Worm (Caenorhabditis elegans) whole organism, mixed stage, embryonic: ENCODE results near the gene npr-17.

Experiments used
- M03D4.4 ChIP-seq: sonication (generic microtip); optimal IDR thresholded peaks from 2 replicates; lab custom pipeline; 2017; ENCODE audit warnings: mild to moderate bottlenecking, missing genetic modification characterization, missing compliant biosample characterization
- bed-3 ChIP-seq: fragments of 200-800 bp; sonication (Bioruptor generic); optimal IDR thresholded peaks from 3 replicates; lab custom pipeline; 2018; ENCODE audit warnings: mild to moderate bottlenecking, missing genetic modification characterization, moderate library complexity, missing compliant biosample characterization
- blmp-1 ChIP-seq: fragments of 150-350 bp; optimal IDR thresholded peaks from 2 replicates; lab custom pipeline; 2014; ENCODE audit warnings: missing biosample characterization, missing genetic modification characterization
- ceh-39 ChIP-seq: fragments of 150-350 bp; optimal IDR thresholded peaks from 2 replicates; lab custom pipeline; 2014; ENCODE audit warnings: missing biosample characterization, missing genetic modification characterization
- ceh-43 ChIP-seq: fragments of 200-800 bp; sonication (Bioruptor generic); optimal IDR thresholded peaks from 2 replicates; lab custom pipeline; 2018; ENCODE audit warnings: mild to moderate bottlenecking, missing genetic modification characterization, moderate library complexity, missing compliant biosample characterization
- ceh-83 ChIP-seq: fragments of 200-800 bp; sonication (Bioruptor generic); optimal IDR thresholded peaks from 2 replicates; lab custom pipeline; 2018; ENCODE audit warnings: mild to moderate bottlenecking, missing genetic modification characterization, missing compliant biosample characterization
- ces-1 ChIP-seq: fragments of 150-350 bp; optimal IDR thresholded peaks from 2 replicates; lab custom pipeline; 2014; ENCODE audit warnings: missing biosample characterization, missing genetic modification reagents, missing genetic modification characterization
- cnd-1 ChIP-seq: fragments of 200-800 bp; sonication (Bioruptor generic); optimal IDR thresholded peaks from 2 replicates; lab custom pipeline; 2018; ENCODE audit warnings: mild to moderate bottlenecking, missing genetic modification characterization, missing compliant biosample characterization
- drap-1 ChIP-seq: fragments of 200-800 bp; sonication (Bioruptor generic); optimal IDR thresholded peaks from 3 replicates; lab custom pipeline; 2018; ENCODE audit warnings: mild to moderate bottlenecking, missing genetic modification characterization, missing compliant biosample characterization
- elt-1 ChIP-seq: sonication (generic microtip); optimal IDR thresholded peaks from 2 replicates; lab custom pipeline; 2017; ENCODE audit warnings: missing genetic modification characterization, mild to moderate bottlenecking, missing compliant biosample characterization, antibody characterized with exemption, moderate library complexity, borderline replicate concordance; ENCODE audit not compliant: insufficient read depth
- elt-3 ChIP-seq: fragments of 150-350 bp; optimal IDR thresholded peaks from 2 replicates; lab custom pipeline; 2014; ENCODE audit warnings: missing biosample characterization, missing genetic modification characterization
- flh-1 ChIP-seq: fragments of 200-800 bp; sonication (Bioruptor generic); optimal IDR thresholded peaks from 2 replicates; lab custom pipeline; 2018; ENCODE audit warnings: mild to moderate bottlenecking, missing genetic modification characterization, moderate library complexity, missing compliant biosample characterization
- hlh-1 ChIP-seq: fragments of 150-350 bp; optimal IDR thresholded peaks from 2 replicates; lab custom pipeline; 2014; ENCODE audit warnings: missing biosample characterization, missing genetic modification reagents, missing genetic modification characterization
- lin-13 ChIP-seq: fragments of 150-350 bp; optimal IDR thresholded peaks from 2 replicates; lab custom pipeline; 2014; ENCODE audit warnings: missing biosample characterization, missing genetic modification characterization
- lin-32 ChIP-seq: fragments of 200-800 bp; sonication (Bioruptor generic); optimal IDR thresholded peaks from 2 replicates; lab custom pipeline; 2018; ENCODE audit warnings: mild to moderate bottlenecking, missing genetic modification characterization, missing compliant biosample characterization
- lsy-2 ChIP-seq: fragments of 150-350 bp; optimal IDR thresholded peaks from 2 replicates; lab custom pipeline; 2014; ENCODE audit warnings: missing biosample characterization, missing genetic modification characterization
- mab-5 ChIP-seq: fragments of 150-350 bp; optimal IDR thresholded peaks from 2 replicates; lab custom pipeline; 2014; ENCODE audit warnings: missing biosample characterization, missing genetic modification characterization
- mep-1 ChIP-seq: fragments of 150-350 bp; optimal IDR thresholded peaks from 2 replicates; lab custom pipeline; 2017; ENCODE audit warnings: missing biosample characterization, missing genetic modification reagents, missing genetic modification characterization, inconsistent platforms
- mls-2 ChIP-seq: sonication (generic microtip); optimal IDR thresholded peaks from 2 replicates; lab custom pipeline; 2016; ENCODE audit warnings: mild to moderate bottlenecking, missing genetic modification characterization, moderate library complexity, missing compliant biosample characterization
- nhr-12 ChIP-seq: fragments of 150-350 bp; optimal IDR thresholded peaks from 2 replicates; lab custom pipeline; 2014; ENCODE audit warnings: missing biosample characterization, missing genetic modification characterization
- nhr-2 ChIP-seq: fragments of 150-350 bp; optimal IDR thresholded peaks from 2 replicates; lab custom pipeline; 2014; ENCODE audit warnings: missing biosample characterization, missing genetic modification characterization
- nhr-237 ChIP-seq: fragments of 150-350 bp; optimal IDR thresholded peaks from 2 replicates; lab custom pipeline; 2014; ENCODE audit warnings: missing biosample characterization, missing genetic modification characterization
- nhr-76 ChIP-seq: sonication (generic microtip); optimal IDR thresholded peaks from 2 replicates; lab custom pipeline; 2017; ENCODE audit warnings: missing biosample characterization, missing genetic modification characterization
- pha-4 ChIP-seq: fragments of 150-350 bp; optimal IDR thresholded peaks from 2 replicates; lab custom pipeline; 2018; ENCODE audit warnings: missing biosample characterization, missing genetic modification reagents, missing genetic modification characterization
- sem-2 ChIP-seq: fragments of 200-800 bp; sonication (Bioruptor generic); optimal IDR thresholded peaks from 2 replicates; lab custom pipeline; 2018; ENCODE audit warnings: mild to moderate bottlenecking, missing genetic modification characterization, missing compliant biosample characterization
- snpc-4 ChIP-seq: fragments of 150-350 bp; optimal IDR thresholded peaks from 2 replicates; lab custom pipeline; 2014; ENCODE audit warnings: missing biosample characterization, missing genetic modification characterization
- sptf-1 ChIP-seq: sonication (generic microtip); optimal IDR thresholded peaks from 2 replicates; lab custom pipeline; 2017; ENCODE audit warnings: mild to moderate bottlenecking, missing genetic modification characterization, moderate library complexity, missing compliant biosample characterization
- tbx-8 ChIP-seq: fragments of 200-800 bp; sonication (Bioruptor generic); optimal IDR thresholded peaks from 2 replicates; lab custom pipeline; 2018; ENCODE audit warnings: mild to moderate bottlenecking, missing genetic modification characterization, moderate library complexity, missing compliant biosample characterization
- unc-39 ChIP-seq: fragments of 150-350 bp; optimal IDR thresholded peaks from 2 replicates; lab custom pipeline; 2014; ENCODE audit warnings: missing biosample characterization, missing genetic modification characterization
- unc-62 ChIP-seq: fragments of 150-350 bp; optimal IDR thresholded peaks from 2 replicates; lab custom pipeline; 2014; ENCODE audit warnings: missing biosample characterization, missing genetic modification reagents, missing genetic modification characterization
- zip-8 ChIP-seq: fragments of 150-350 bp; optimal IDR thresholded peaks from 2 replicates; lab custom pipeline; 2014; ENCODE audit warnings: missing biosample characterization, missing genetic modification characterization
- ztf-11 ChIP-seq: fragments of 150-350 bp; optimal IDR thresholded peaks from 2 replicates; lab custom pipeline; 2014; ENCODE audit warnings: missing biosample characterization, missing genetic modification characterization

Gene npr-17

ce11 chrIII:8013582-8013981, 17.3 kb upstream of the npr-17 start:
- TF ChIP-seq sptf-1 (tag; lab: Kevin White, UChicago) (no peak), elt-1 (no peak), snpc-4 (no peak), lsy-2 (tag; lab: Kevin White, UChicago) (no peak), tbx-8 (GFP tag; lab: Kevin White, UChicago) (no peak), bed-3 (no peak), unc-62 (no peak), zip-8 (no peak), M03D4.4 (tag; lab: Kevin White, UChicago) (no peak), ces-1 (no peak), mab-5 (tag; lab: Kevin White, UChicago) (no peak)
- TF ChIP-seq, all 35 proteins: peak for 0

- TF ChIP-seq unc-39 (tag; lab: Kevin White, UChicago): no peak
- TF ChIP-seq cnd-1 (tag; lab: Kevin White, UChicago): no peak
- no peak for TF ChIP-seq nhr-2 (tag; lab: Kevin White, UChicago)
- no peak for TF ChIP-seq nhr-237 (tag; lab: Kevin White, UChicago)
- TF ChIP-seq hlh-1 (tag; lab: Kevin White, UChicago): no peak
- no peak for TF ChIP-seq elt-1
- no peak for TF ChIP-seq mls-2 (tag; lab: Kevin White, UChicago)
- no peak for TF ChIP-seq nhr-76
- TF ChIP-seq mab-5 (tag; lab: Kevin White, UChicago): no peak
- no peak for TF ChIP-seq ceh-43
- no peak for TF ChIP-seq bed-3
- TF ChIP-seq lin-13: no peak
- TF ChIP-seq nhr-12 (tag; lab: Kevin White, UChicago): no peak
These were observed 14.1 kb upstream of the npr-17 start, which contains the start of gene cit-1.2 for ce11 chrIII:8010260-8010822. Gene cit-1.2 (plus strand): TSS chrIII:8010772.

- TF ChIP-seq ces-1 (no peak), lsy-2 (tag; lab: Kevin White, UChicago) (peak; percentile 35), pha-4 (no peak), mep-1 (tag; lab: Kevin White, UChicago) (peak; percentile 25), mab-5 (tag; lab: Kevin White, UChicago) (no peak), elt-1 (no peak), nhr-2 (tag; lab: Kevin White, UChicago) (no peak), elt-3 (no peak)
These were observed 13.5 kb upstream of the npr-17 start, which contains the start of gene cit-1.1 for ce11 chrIII:8009769-8010168. Gene cit-1.1 (minus strand): TSS chrIII:8009821.

- TF ChIP-seq sem-2 (no peak), mls-2 (tag; lab: Kevin White, UChicago) (no peak), ceh-83 (GFP tag; lab: Kevin White, UChicago) (no peak), ztf-11 (tag; lab: Kevin White, UChicago) (no peak), flh-1 (GFP tag; lab: Kevin White, UChicago) (no peak), lin-13 (no peak), lin-32 (GFP tag; lab: Kevin White, UChicago) (no peak), lsy-2 (tag; lab: Kevin White, UChicago) (no peak), bed-3 (no peak), mab-5 (tag; lab: Kevin White, UChicago) (no peak), zip-8 (no peak), nhr-76 (no peak), ceh-43 (no peak), nhr-237 (tag; lab: Kevin White, UChicago) (no peak), pha-4 (no peak), blmp-1 (tag; lab: Kevin White, UChicago) (no peak), drap-1 (GFP tag; lab: Kevin White, UChicago) (no peak)
These were observed 7.8 kb upstream of the npr-17 start, which contains the start of gene C06G4.6 for ce11 chrIII:8004091-8004490. Gene C06G4.6 (plus strand): TSS chrIII:8004391.

- TF ChIP-seq mep-1 (tag; lab: Kevin White, UChicago): no peak
- no peak for TF ChIP-seq ceh-83 (GFP tag; lab: Kevin White, UChicago)
- TF ChIP-seq snpc-4: no peak
- TF ChIP-seq hlh-1 (tag; lab: Kevin White, UChicago): no peak
- no peak for TF ChIP-seq flh-1 (GFP tag; lab: Kevin White, UChicago)
- TF ChIP-seq ceh-39 (tag; lab: Kevin White, UChicago): no peak
- TF ChIP-seq ztf-11 (tag; lab: Kevin White, UChicago): no peak
- TF ChIP-seq lsy-2 (tag; lab: Kevin White, UChicago): no peak
- TF ChIP-seq unc-39 (tag; lab: Kevin White, UChicago): no peak
- TF ChIP-seq sptf-1 (tag; lab: Kevin White, UChicago): no peak
- TF ChIP-seq drap-1 (GFP tag; lab: Kevin White, UChicago): no peak
- TF ChIP-seq lin-32 (GFP tag; lab: Kevin White, UChicago): no peak
- TF ChIP-seq, all 35 proteins: peak for 0
These were observed 5.3 kb upstream of the npr-17 start for ce11 chrIII:8001557-8001956.
